Fruit fly (Drosophila melanogaster) whole organism, wandering third instar larva: ENCODE measurements around the gene CG15715.

Experiments
- CG9705 ChIP-seq: fragments of 200-800 bp; sonication (Bioruptor generic); optimal IDR thresholded peaks from 2 replicates; lab custom pipeline; 2018; ENCODE audit warnings: missing biosample characterization, mild to moderate bottlenecking, missing genetic modification characterization
- Dfd ChIP-seq: fragments of >200 bp; optimal IDR thresholded peaks from 2 replicates; lab custom pipeline; 2017; ENCODE audit warnings: missing biosample characterization, missing genetic modification characterization
- OdsH ChIP-seq: fragments of 200-800 bp; sonication (Bioruptor generic); optimal IDR thresholded peaks from 2 replicates; lab custom pipeline; 2016; ENCODE audit warnings: missing biosample characterization, mild to moderate bottlenecking, missing genetic modification characterization
- br ChIP-seq: fragments of 200-800 bp; sonication (Bioruptor generic); optimal IDR thresholded peaks from 2 replicates; lab custom pipeline; 2016; ENCODE audit warnings: missing biosample characterization, missing genetic modification characterization
- dl ChIP-seq, 2 experiments: fragments of 175-275, 200-275 bp in 1 of 2; fragments of 200-275 bp in 1 of 2; sonication (Bioruptor generic); optimal IDR thresholded peaks; lab custom pipeline; 2018; ENCODE audit warnings: mild to moderate bottlenecking in 2 of 2, missing biosample characterization in 2 of 2, missing genetic modification characterization in 2 of 2, moderate library complexity in 2 of 2; ENCODE audit not compliant: partially characterized antibody in 2 of 2, insufficient read depth in 1 of 2
- dsf ChIP-seq: sonication (Bioruptor generic); optimal IDR thresholded peaks from 2 replicates; lab custom pipeline; 2016; ENCODE audit warnings: missing biosample characterization, missing genetic modification characterization, borderline replicate concordance
- fru ChIP-seq: fragments of 200-800 bp; sonication (Bioruptor generic); optimal IDR thresholded peaks from 3 replicates; lab custom pipeline; 2016; ENCODE audit warnings: missing biosample characterization, mild to moderate bottlenecking, missing genetic modification characterization
- pan ChIP-seq: fragments of >200 bp; optimal IDR thresholded peaks from 2 replicates; lab custom pipeline; 2017
- psq ChIP-seq: fragments of 200-800 bp; sonication (Bioruptor generic); optimal IDR thresholded peaks from 3 replicates; lab custom pipeline; 2017; ENCODE audit warnings: missing biosample characterization, mild to moderate bottlenecking, missing genetic modification characterization, moderate library complexity
- rgr ChIP-seq: fragments of 200-800 bp; sonication (Bioruptor generic); optimal IDR thresholded peaks from 3 replicates; lab custom pipeline; 2016; ENCODE audit warnings: missing biosample characterization, mild to moderate bottlenecking, missing genetic modification characterization

DNA sequence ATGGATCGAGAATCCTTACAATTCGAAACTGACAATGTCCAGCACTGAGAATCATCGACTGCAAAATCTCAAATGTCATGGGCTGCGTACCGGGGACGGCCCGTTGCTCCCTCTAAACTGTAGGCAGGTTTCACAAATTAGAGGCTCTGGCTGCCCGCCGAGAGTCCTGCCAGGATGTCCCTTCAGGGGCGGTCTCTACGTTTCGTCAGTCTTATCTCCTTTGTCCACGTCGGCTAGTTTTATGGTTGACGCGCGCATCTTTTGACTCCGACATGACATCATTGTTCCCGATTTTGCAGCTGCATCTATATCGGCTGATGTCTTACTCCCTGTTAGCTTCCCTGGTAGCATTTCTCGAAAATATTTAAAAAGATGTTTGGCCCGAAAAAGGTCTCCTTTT is 35.2 kb downstream of the CG15715 start:
- TF ChIP-seq OdsH (GFP tag; lab: Kevin White, UChicago), result no peak
- TF ChIP-seq psq (GFP tag; lab: Kevin White, UChicago), result no peak
- no peak for TF ChIP-seq br (GFP tag; lab: Kevin White, UChicago)
- no peak for TF ChIP-seq dsf (GFP tag; lab: Kevin White, UChicago)
- no peak for TF ChIP-seq dl (GFP tag; optimal IDR thresholded peaks at IDR 0.05; lab: Kevin White, UChicago; ENCODE audit: insufficient read depth in 1 of 2, partially characterized antibody in 2 of 2)
- no peak for TF ChIP-seq fru (GFP tag; lab: Kevin White, UChicago)
- TF ChIP-seq CG9705, result no peak
- no peak for TF ChIP-seq pan
- no peak for TF ChIP-seq Dfd (GFP tag; lab: Kevin White, UChicago)
- TF ChIP-seq rgr (GFP tag; lab: Kevin White, UChicago), result no peak
